Worm (Caenorhabditis elegans): Measurements from ENCODE around the gene moa-2.

The moa-2 gene

ce11 chrII:7699009-7699408 is at the start of gene moa-2, which contains the start of gene cdk-11.1:
Gene moa-2 (minus strand): TSS chrII:7699033.
Gene cdk-11.1 (plus strand): TSS chrII:7699235.
- TF ChIP-seq rec-8 (tag; optimal IDR thresholded peaks at IDR 0.05) (no peak), lsl-1 (GFP tag; optimal IDR thresholded peaks at IDR 0.05) (peak; percentile 49)

- TF ChIP-seq cebp-2 (GFP tag; IDR thresholded peaks at IDR 0.05): no peak
- no peak for TF ChIP-seq ceh-58 (GFP tag; IDR thresholded peaks at IDR 0.05)
- no peak for TF ChIP-seq lsl-1 (GFP tag; optimal IDR thresholded peaks at IDR 0.05)
- TF ChIP-seq dpff-1 (tag; optimal IDR thresholded peaks at IDR 0.05): no peak
- TF ChIP-seq F49E8.2 (tag; optimal IDR thresholded peaks at IDR 0.05; ENCODE audit: insufficient read depth): no peak
- TF ChIP-seq zim-3 (tag; optimal IDR thresholded peaks at IDR 0.05): no peak
- TF ChIP-seq hmg-1.2 (GFP tag; IDR thresholded peaks at IDR 0.05): no peak
- no peak for TF ChIP-seq C06A6.2 (GFP tag; conservative IDR thresholded peaks at IDR 0.05)
- TF ChIP-seq K11D2.4 (GFP tag; IDR thresholded peaks at IDR 0.05): no peak
- no peak for TF ChIP-seq F23B12.7 (tag; optimal IDR thresholded peaks at IDR 0.05; ENCODE audit: insufficient read depth)
These were observed 37.9 kb upstream of the moa-2 start for ce11 chrII:7736725-7737124.

- TF ChIP-seq unc-62 (GFP tag; optimal IDR thresholded peaks at IDR 0.05): no peak
- no peak for TF ChIP-seq egl-18 (GFP tag; IDR thresholded peaks at IDR 0.05)
- TF ChIP-seq repo-1 (tag; optimal IDR thresholded peaks at IDR 0.05): no peak
- no peak for TF ChIP-seq rec-8 (tag; optimal IDR thresholded peaks at IDR 0.05)
These were observed 25.8 kb upstream of the moa-2 start, which contains the start of gene cpna-2 for ce11 chrII:7724603-7725002. Gene cpna-2 (plus strand): TSS chrII:7724903.

- TF ChIP-seq ZK185.1 (tag; optimal IDR thresholded peaks at IDR 0.05; ENCODE audit: poor library complexity, severe bottlenecking): no peak
- no peak for TF ChIP-seq fkh-3 (tag; optimal IDR thresholded peaks at IDR 0.05)
- TF ChIP-seq zfh-2 (GFP tag; conservative IDR thresholded peaks at IDR 0.05): peak; percentile 60
These were observed 24.0 kb upstream of the moa-2 start for ce11 chrII:7722784-7723183.

- TF ChIP-seq unc-62 (GFP tag; optimal IDR thresholded peaks at IDR 0.05) (no peak), pbrm-1 (GFP tag; IDR thresholded peaks at IDR 0.05) (no peak), ama-1 (optimal IDR thresholded peaks at IDR 0.05) (no peak), ama-1 (GFP tag; optimal IDR thresholded peaks at IDR 0.05) (no peak)
These were observed 21.6 kb upstream of the moa-2 start for ce11 chrII:7720479-7720878.

- TF ChIP-seq snpc-4 (GFP tag; optimal IDR thresholded peaks at IDR 0.05) (no peak), snpc-4 (tag; optimal IDR thresholded peaks at IDR 0.05) (no peak), C06A6.2 (GFP tag; conservative IDR thresholded peaks at IDR 0.05) (no peak), F23B12.7 (tag; optimal IDR thresholded peaks at IDR 0.05; ENCODE audit: insufficient read depth) (no peak), nfya-1 (tag; optimal IDR thresholded peaks at IDR 0.05; ENCODE audit: borderline replicate concordance, insufficient read depth) (no peak), madf-6 (GFP tag; IDR thresholded peaks at IDR 0.05) (no peak), hlh-12 (tag; optimal IDR thresholded peaks at IDR 0.05) (no peak), zfh-2 (GFP tag; conservative IDR thresholded peaks at IDR 0.05) (no peak), hrde-1 (tag; optimal IDR thresholded peaks at IDR 0.05; ENCODE audit: borderline replicate concordance) (no peak), nhr-120 (GFP tag; IDR thresholded peaks at IDR 0.05) (no peak), K12H6.12 (tag; optimal IDR thresholded peaks at IDR 0.05) (no peak)
These were observed 20.2 kb upstream of the moa-2 start for ce11 chrII:7719039-7719438.

- TF ChIP-seq hsf-1 (GFP tag; IDR thresholded peaks at IDR 0.05) (no peak), xnd-1 (tag; optimal IDR thresholded peaks at IDR 0.05) (no peak), F39B2.1 (GFP tag; IDR thresholded peaks at IDR 0.05) (no peak), bed-2 (GFP tag; IDR thresholded peaks at IDR 0.05) (no peak), lin-54 (GFP tag; optimal IDR thresholded peaks at IDR 0.05) (no peak), chd-7 (tag; optimal IDR thresholded peaks at IDR 0.05) (no peak), ztf-22 (GFP tag; optimal IDR thresholded peaks at IDR 0.05) (no peak), T26A5.8 (tag; optimal IDR thresholded peaks at IDR 0.05) (no peak), rpc-1 (optimal IDR thresholded peaks at IDR 0.05) (no peak), rpc-1 (tag; optimal IDR thresholded peaks at IDR 0.05) (no peak), ceh-91 (GFP tag; IDR thresholded peaks at IDR 0.05) (no peak), ekl-4 (GFP tag; IDR thresholded peaks at IDR 0.05) (no peak)
These were observed 19.7 kb upstream of the moa-2 start, which contains the start of gene cpna-5 for ce11 chrII:7718491-7718890. Gene cpna-5 (minus strand): TSS chrII:7718591.
